Worm (Caenorhabditis elegans) whole organism, early embryonic: ENCODE data around the gene F54F12.2.

ENCODE experiments used
- B0310.2 ChIP-seq: sonication (generic microtip); optimal IDR thresholded peaks from 2 replicates; lab custom pipeline; 2016; ENCODE audit warnings: mild to moderate bottlenecking, missing genetic modification characterization, missing compliant biosample characterization
- ama-1 ChIP-seq: fragments of 150-350 bp; optimal IDR thresholded peaks from 2 replicates; lab custom pipeline; 2014
- ceh-36 ChIP-seq: sonication (generic microtip); optimal IDR thresholded peaks from 2 replicates; lab custom pipeline; 2016; ENCODE audit warnings: missing genetic modification characterization, inconsistent platforms, missing compliant biosample characterization
- ets-7 ChIP-seq: sonication (generic microtip); optimal IDR thresholded peaks from 2 replicates; lab custom pipeline; 2016; ENCODE audit warnings: missing genotype, missing genetic modification characterization, missing compliant biosample characterization
- flt-1 ChIP-seq: fragments of 200-800 bp; sonication (Bioruptor generic); IDR thresholded peaks from 2 replicates; pipeline ENCODE4 v1.3.6; 2022; ENCODE audit warnings: missing genetic modification characterization, missing compliant biosample characterization
- hmbx-1 ChIP-seq: sonication (generic microtip); optimal IDR thresholded peaks from 2 replicates; lab custom pipeline; 2016; ENCODE audit warnings: mild to moderate bottlenecking, missing genetic modification characterization, missing compliant biosample characterization
- hnd-1 ChIP-seq: sonication (generic microtip); optimal IDR thresholded peaks from 2 replicates; lab custom pipeline; 2016; ENCODE audit warnings: missing genetic modification characterization, missing compliant biosample characterization
- pes-1 ChIP-seq: fragments of 200-800 bp; sonication (Bioruptor generic); IDR thresholded peaks from 2 replicates; pipeline ENCODE4 v1.3.6; 2022; ENCODE audit warnings: missing genetic modification reagents, missing genetic modification characterization, missing compliant biosample characterization
- scrt-1 ChIP-seq: fragments of 200-800 bp; sonication (Bioruptor generic); IDR thresholded peaks from 2 replicates; pipeline ENCODE4 v1.3.6; 2022; ENCODE audit warnings: missing genetic modification characterization, missing compliant biosample characterization
- sea-1 ChIP-seq: fragments of 200-800 bp; sonication (Bioruptor generic); conservative IDR thresholded peaks from 2 replicates; pipeline ENCODE4 v1.3.6; 2022; ENCODE audit warnings: missing genetic modification characterization, missing compliant biosample characterization
- tbx-11 ChIP-seq: fragments of 200-800 bp; sonication (Bioruptor generic); IDR thresholded peaks from 2 replicates; pipeline ENCODE4 v1.3.6; 2022; ENCODE audit warnings: missing genetic modification characterization, missing compliant biosample characterization
- tbx-37 ChIP-seq: fragments of 200-800 bp; sonication (Bioruptor generic); conservative IDR thresholded peaks from 2 replicates; pipeline ENCODE4 v1.3.6; 2022; ENCODE audit warnings: missing genetic modification reagents, missing genetic modification characterization, missing compliant biosample characterization
- tra-4 ChIP-seq: sonication (generic microtip); optimal IDR thresholded peaks from 2 replicates; lab custom pipeline; 2017; ENCODE audit warnings: missing genetic modification characterization, missing compliant biosample characterization

- TF ChIP-seq sea-1 (GFP tag; lab: Robert Waterston, UW), result no peak
- no peak for TF ChIP-seq ama-1 (lab: Kevin White, UChicago)
- TF ChIP-seq pes-1 (GFP tag; lab: Robert Waterston, UW), result no peak
- TF ChIP-seq tra-4, result no peak
- no peak for TF ChIP-seq scrt-1 (GFP tag; lab: Robert Waterston, UW)
- TF ChIP-seq B0310.2 (tag; lab: Kevin White, UChicago), result no peak
- no peak for TF ChIP-seq tbx-37
- no peak for TF ChIP-seq ets-7 (tag; lab: Kevin White, UChicago)
- no peak for TF ChIP-seq tbx-11
- TF ChIP-seq hnd-1 (tag; lab: Kevin White, UChicago), result no peak
- no peak for TF ChIP-seq hmbx-1 (tag; lab: Kevin White, UChicago)
- no peak for TF ChIP-seq flt-1 (GFP tag; lab: Robert Waterston, UW)
- TF ChIP-seq ceh-36 (tag; lab: Kevin White, UChicago), result no peak
Measured at ce11 chrIII:12990997-12991396, 48.8 kb upstream of the F54F12.2 start, which contains the start of gene ZK1010.12.
